Worm (Caenorhabditis elegans): Measurements from ENCODE around the gene hsp-90.

hsp-90 gene

ce11 chrV:14719491-14719890, 34.8 kb downstream of the hsp-90 start, which contains the start of gene R08A2.1:
TSS of gene R08A2.1 (minus strand) at chrV:14719591.
- TF ChIP-seq ztf-23 (GFP tag; IDR thresholded peaks at IDR 0.05), result no peak
- TF ChIP-seq tab-1 (GFP tag; IDR thresholded peaks at IDR 0.05), result no peak
- no peak for TF ChIP-seq cog-1 (tag; optimal IDR thresholded peaks at IDR 0.05)
- no peak for TF ChIP-seq ztf-29 (GFP tag; IDR thresholded peaks at IDR 0.05)
- TF ChIP-seq T22C8.4 (GFP tag; IDR thresholded peaks at IDR 0.05), result no peak
- TF ChIP-seq klf-2 (GFP tag; conservative IDR thresholded peaks at IDR 0.05), result no peak
- TF ChIP-seq ref-1 (GFP tag; conservative IDR thresholded peaks at IDR 0.05), result no peak
- TF ChIP-seq med-1 (GFP tag; optimal IDR thresholded peaks at IDR 0.05; ENCODE audit: insufficient read depth), result no peak
- TF ChIP-seq flt-1 (GFP tag; IDR thresholded peaks at IDR 0.05), result no peak

- TF ChIP-seq ztf-23 (GFP tag; IDR thresholded peaks at IDR 0.05), result no peak
- no peak for TF ChIP-seq T22C8.4 (GFP tag; IDR thresholded peaks at IDR 0.05)
- TF ChIP-seq cog-1 (tag; optimal IDR thresholded peaks at IDR 0.05), result no peak
- no peak for TF ChIP-seq tab-1 (GFP tag; IDR thresholded peaks at IDR 0.05)
- no peak for TF ChIP-seq flt-1 (GFP tag; IDR thresholded peaks at IDR 0.05)
- no peak for TF ChIP-seq klf-2 (GFP tag; conservative IDR thresholded peaks at IDR 0.05)
- no peak for TF ChIP-seq ztf-29 (GFP tag; IDR thresholded peaks at IDR 0.05)
- no peak for TF ChIP-seq med-1 (GFP tag; optimal IDR thresholded peaks at IDR 0.05; ENCODE audit: insufficient read depth)
- no peak for TF ChIP-seq ref-1 (GFP tag; conservative IDR thresholded peaks at IDR 0.05)
These were observed 38.3 kb downstream of the hsp-90 start, which contains the start of gene R08A2.7 for ce11 chrV:14723020-14723419. TSS of gene R08A2.7 (plus strand) at chrV:14723320.

ce11 chrV:14725409-14725808, 40.7 kb downstream of the hsp-90 start:
- TF ChIP-seq tab-1 (GFP tag; IDR thresholded peaks at IDR 0.05), result no peak
- no peak for TF ChIP-seq T22C8.4 (GFP tag; IDR thresholded peaks at IDR 0.05)
- TF ChIP-seq med-1 (GFP tag; optimal IDR thresholded peaks at IDR 0.05; ENCODE audit: insufficient read depth), result no peak
- TF ChIP-seq klf-2 (GFP tag; conservative IDR thresholded peaks at IDR 0.05), result no peak

DNA sequence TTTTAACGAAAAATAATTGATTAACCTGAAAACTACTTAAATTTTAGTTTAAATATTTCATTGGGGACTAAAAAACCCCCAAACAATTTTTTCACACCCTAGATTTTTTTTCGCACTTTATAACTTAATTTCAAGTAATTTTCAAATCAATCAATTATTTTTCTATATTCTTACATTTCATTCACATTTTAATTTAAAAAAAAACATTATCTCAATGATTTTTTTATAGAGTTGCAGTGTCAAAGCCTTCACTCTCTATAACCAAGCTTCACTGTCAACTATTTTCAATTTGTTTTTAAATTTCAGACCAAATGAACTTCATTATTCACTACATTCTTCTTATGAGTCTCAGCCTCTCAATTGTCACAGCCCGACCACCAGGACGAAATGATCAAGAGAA, 41.9 kb downstream of the hsp-90 start, which contains the start of gene Y50E8A.1:
TSS of gene Y50E8A.1 (plus strand) at position 301 of the 400 bp plus-strand sequence.
- TF ChIP-seq ztf-29 (GFP tag; IDR thresholded peaks at IDR 0.05), result no peak
- TF ChIP-seq ref-1 (GFP tag; conservative IDR thresholded peaks at IDR 0.05), result no peak
- TF ChIP-seq med-1 (GFP tag; optimal IDR thresholded peaks at IDR 0.05; ENCODE audit: insufficient read depth), result no peak
- TF ChIP-seq ztf-23 (GFP tag; IDR thresholded peaks at IDR 0.05), result no peak
- TF ChIP-seq T22C8.4 (GFP tag; IDR thresholded peaks at IDR 0.05), result no peak
- no peak for TF ChIP-seq klf-2 (GFP tag; conservative IDR thresholded peaks at IDR 0.05)
- TF ChIP-seq tab-1 (GFP tag; IDR thresholded peaks at IDR 0.05), result no peak
- no peak for TF ChIP-seq cog-1 (tag; optimal IDR thresholded peaks at IDR 0.05)
- no peak for TF ChIP-seq flt-1 (GFP tag; IDR thresholded peaks at IDR 0.05)

- no peak for TF ChIP-seq med-1 (GFP tag; optimal IDR thresholded peaks at IDR 0.05; ENCODE audit: insufficient read depth)
- TF ChIP-seq T22C8.4 (GFP tag; IDR thresholded peaks at IDR 0.05), result no peak
- TF ChIP-seq cog-1 (tag; optimal IDR thresholded peaks at IDR 0.05), result no peak
- TF ChIP-seq klf-2 (GFP tag; conservative IDR thresholded peaks at IDR 0.05), result no peak
- TF ChIP-seq ztf-29 (GFP tag; IDR thresholded peaks at IDR 0.05), result no peak
- TF ChIP-seq ztf-23 (GFP tag; IDR thresholded peaks at IDR 0.05), result no peak
- TF ChIP-seq tab-1 (GFP tag; IDR thresholded peaks at IDR 0.05), result no peak
- TF ChIP-seq ref-1 (GFP tag; conservative IDR thresholded peaks at IDR 0.05), result no peak
- no peak for TF ChIP-seq flt-1 (GFP tag; IDR thresholded peaks at IDR 0.05)
These were observed 44.0 kb downstream of the hsp-90 start, which contains the start of gene Y50E8A.2 for ce11 chrV:14728754-14729153. TSS of gene Y50E8A.2 (minus strand) at chrV:14728854.

- TF ChIP-seq tab-1 (GFP tag; IDR thresholded peaks at IDR 0.05), result no peak
- TF ChIP-seq ref-1 (GFP tag; conservative IDR thresholded peaks at IDR 0.05), result no peak
- TF ChIP-seq T22C8.4 (GFP tag; IDR thresholded peaks at IDR 0.05), result no peak
- TF ChIP-seq klf-2 (GFP tag; conservative IDR thresholded peaks at IDR 0.05), result no peak
- no peak for TF ChIP-seq ztf-23 (GFP tag; IDR thresholded peaks at IDR 0.05)
- TF ChIP-seq flt-1 (GFP tag; IDR thresholded peaks at IDR 0.05), result no peak
- no peak for TF ChIP-seq ztf-29 (GFP tag; IDR thresholded peaks at IDR 0.05)
- no peak for TF ChIP-seq cog-1 (tag; optimal IDR thresholded peaks at IDR 0.05)
- no peak for TF ChIP-seq med-1 (GFP tag; optimal IDR thresholded peaks at IDR 0.05; ENCODE audit: insufficient read depth)
These were observed 44.6 kb downstream of the hsp-90 start, which contains the start of gene oig-3 for ce11 chrV:14729343-14729742. TSS of gene oig-3 (plus strand) at chrV:14729643.

- TF ChIP-seq T22C8.4 (GFP tag; IDR thresholded peaks at IDR 0.05) (no peak), flt-1 (GFP tag; IDR thresholded peaks at IDR 0.05) (no peak), ztf-29 (GFP tag; IDR thresholded peaks at IDR 0.05) (no peak), ref-1 (GFP tag; conservative IDR thresholded peaks at IDR 0.05) (no peak), ztf-23 (GFP tag; IDR thresholded peaks at IDR 0.05) (no peak), med-1 (GFP tag; optimal IDR thresholded peaks at IDR 0.05; ENCODE audit: insufficient read depth) (no peak), cog-1 (tag; optimal IDR thresholded peaks at IDR 0.05) (no peak), tab-1 (GFP tag; IDR thresholded peaks at IDR 0.05) (no peak), klf-2 (GFP tag; conservative IDR thresholded peaks at IDR 0.05) (no peak)
These were observed 49.6 kb downstream of the hsp-90 start, which contains the start of gene unc-61 for ce11 chrV:14734187-14734765. TSS of gene unc-61 (minus strand) at chrV:14734237.

DNA sequence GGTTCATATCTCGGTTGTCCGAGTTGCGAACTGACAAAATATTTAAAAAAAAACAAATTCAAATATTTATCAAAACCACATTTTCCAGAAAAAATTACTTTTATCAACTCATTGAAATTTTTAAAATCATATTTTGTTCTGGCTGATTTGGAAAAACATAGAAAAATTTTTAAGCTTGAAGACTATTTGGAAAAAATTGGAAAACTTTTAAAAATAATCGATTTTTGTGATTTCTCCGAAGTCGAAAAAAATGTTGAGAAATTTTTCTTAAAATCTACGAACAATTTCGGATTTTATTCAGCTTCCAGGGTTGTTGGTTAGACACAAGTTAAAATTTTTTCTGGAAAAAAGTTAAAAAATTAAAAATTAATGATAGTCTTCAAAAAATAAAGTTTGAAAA, 52.1 kb downstream of the hsp-90 start, which contains the start of gene Y50E8A.5:
TSS of gene Y50E8A.5 (minus strand) at position 101 of the 400 bp plus-strand sequence.
- TF ChIP-seq cog-1 (tag; optimal IDR thresholded peaks at IDR 0.05), result no peak
- no peak for TF ChIP-seq T22C8.4 (GFP tag; IDR thresholded peaks at IDR 0.05)
- no peak for TF ChIP-seq flt-1 (GFP tag; IDR thresholded peaks at IDR 0.05)
- TF ChIP-seq ztf-23 (GFP tag; IDR thresholded peaks at IDR 0.05), result no peak
- TF ChIP-seq tab-1 (GFP tag; IDR thresholded peaks at IDR 0.05), result no peak
- TF ChIP-seq med-1 (GFP tag; optimal IDR thresholded peaks at IDR 0.05; ENCODE audit: insufficient read depth), result no peak
- no peak for TF ChIP-seq ztf-29 (GFP tag; IDR thresholded peaks at IDR 0.05)
- TF ChIP-seq ref-1 (GFP tag; conservative IDR thresholded peaks at IDR 0.05), result no peak
- no peak for TF ChIP-seq klf-2 (GFP tag; conservative IDR thresholded peaks at IDR 0.05)
